Fruit fly (Drosophila melanogaster): ENCODE data around the gene CG8087.

The CG8087 gene

DNA sequence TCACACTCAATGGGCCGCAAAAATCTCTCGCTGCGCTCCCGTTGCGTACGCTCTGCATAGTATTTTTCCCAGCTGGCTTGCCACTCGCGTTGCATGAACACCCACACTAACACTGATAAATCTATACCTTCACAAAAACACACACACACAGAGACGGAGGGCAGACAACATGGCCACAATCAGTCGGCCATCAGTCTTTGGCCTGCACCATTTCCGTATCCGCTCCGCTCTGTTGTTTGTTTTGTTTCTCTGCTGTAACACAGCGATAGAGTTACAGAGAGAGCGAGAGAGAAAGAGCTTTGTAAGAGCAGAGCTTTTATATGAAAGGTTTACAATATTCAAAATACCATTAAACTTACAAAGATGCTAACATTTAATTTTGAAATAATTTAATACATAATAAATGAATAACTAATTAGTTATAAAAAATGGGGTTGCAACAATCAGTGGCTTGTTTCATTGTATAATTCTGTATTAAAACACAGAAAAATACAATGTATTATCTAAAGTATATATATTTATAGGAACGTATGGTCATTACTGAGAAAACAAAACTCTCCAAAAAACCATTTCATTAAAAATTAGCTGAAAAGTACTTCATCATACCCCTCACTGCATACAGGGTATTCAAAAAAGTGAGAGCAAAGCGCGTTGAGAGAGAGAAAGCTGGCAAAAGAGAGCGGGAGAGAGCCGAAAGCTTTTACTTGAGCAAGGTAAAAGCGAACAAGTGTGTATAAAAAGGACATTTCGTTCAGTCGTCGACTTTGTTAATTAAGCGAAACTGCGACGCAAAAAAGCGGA, 44.5 kb upstream of the CG8087 start, which contains the start of gene CG14853 (continued):
- peak; percentile 67 for TF ChIP-seq Ets96B (tag; optimal IDR thresholded peaks at IDR 0.05)
- TF ChIP-seq Eip93F (GFP tag; optimal IDR thresholded peaks at IDR 0.05), result no peak
- TF ChIP-seq salr (GFP tag; optimal IDR thresholded peaks at IDR 0.05), result peak; percentile 5 to 53
- no peak for TF ChIP-seq fd85E (GFP tag; optimal IDR thresholded peaks at IDR 0.05)
- peak; percentile 79 for TF ChIP-seq CG8119 (GFP tag; IDR thresholded peaks at IDR 0.05)
- TF ChIP-seq spab (GFP tag; optimal IDR thresholded peaks at IDR 0.05), result no peak
- no peak for TF ChIP-seq dac (GFP tag; optimal IDR thresholded peaks at IDR 0.05)
- TF ChIP-seq fd59A (GFP tag; optimal IDR thresholded peaks at IDR 0.05), result peak; percentile 20
- no peak for TF ChIP-seq CG6854 (GFP tag; optimal IDR thresholded peaks at IDR 0.05)
- no peak for TF ChIP-seq Ets21C (GFP tag; optimal IDR thresholded peaks at IDR 0.05)
- TF ChIP-seq pdm3 (GFP tag; optimal IDR thresholded peaks at IDR 0.05), result peak; percentile 33
- peak; percentile 73 for TF ChIP-seq OdsH (GFP tag; optimal IDR thresholded peaks at IDR 0.05)
- peak; percentile 47 for TF ChIP-seq CG8632 (GFP tag; optimal IDR thresholded peaks at IDR 0.05)

DNA sequence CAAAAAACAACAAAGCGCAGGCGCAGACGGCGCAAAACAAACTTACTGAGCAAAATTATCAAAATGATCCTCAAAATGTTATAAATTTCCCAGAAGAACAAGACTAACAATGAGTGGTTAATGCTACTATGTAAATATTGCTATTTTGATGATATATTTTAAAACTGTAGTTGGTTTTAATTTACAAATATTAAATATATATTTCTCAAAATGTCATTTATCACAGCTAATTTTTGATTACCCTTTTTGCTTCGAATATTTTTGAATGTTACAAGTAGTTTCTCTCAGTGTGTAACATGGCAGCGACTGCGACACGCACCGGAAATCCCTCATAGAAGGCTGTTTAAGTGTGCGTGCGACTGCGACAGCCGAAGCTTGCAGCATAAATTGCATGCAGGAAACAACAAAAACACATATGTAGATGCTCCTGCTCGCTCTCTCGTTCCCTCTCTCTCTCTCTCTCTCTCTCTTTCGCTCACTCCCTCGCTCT, 33.4 kb upstream of the CG8087 start:
- TF ChIP-seq Ets96B (tag; optimal IDR thresholded peaks at IDR 0.05) (peak; percentile 61), Hr38 (GFP tag; optimal IDR thresholded peaks at IDR 0.05) (no peak), fkh (GFP tag; optimal IDR thresholded peaks at IDR 0.05) (no peak), acj6 (GFP tag; optimal IDR thresholded peaks at IDR 0.05) (peak; percentile 42), Met (GFP tag; optimal IDR thresholded peaks at IDR 0.05) (no peak), CG32006 (GFP tag; optimal IDR thresholded peaks at IDR 0.05) (peak; percentile 58), Sox102F (GFP tag; optimal IDR thresholded peaks at IDR 0.05) (no peak), Smox (GFP tag; optimal IDR thresholded peaks at IDR 0.05) (no peak), CG6808 (GFP tag; optimal IDR thresholded peaks at IDR 0.05) (peak; percentile 56), cyc (GFP tag; optimal IDR thresholded peaks at IDR 0.05) (no peak), CG6792 (GFP tag; optimal IDR thresholded peaks at IDR 0.05) (peak; percentile 34), Hr39 (GFP tag; optimal IDR thresholded peaks at IDR 0.05) (no peak), pdm3 (GFP tag; optimal IDR thresholded peaks at IDR 0.05) (peak; percentile 40), salr (GFP tag; optimal IDR thresholded peaks at IDR 0.05) (peak in 1 of 2 experiments; percentile 21), CG6854 (GFP tag; optimal IDR thresholded peaks at IDR 0.05) (no peak), CG3919 (GFP tag; optimal IDR thresholded peaks at IDR 0.05) (peak; percentile 49), Eip75B (GFP tag; optimal IDR thresholded peaks at IDR 0.05) (peak; percentile 25), esn (GFP tag; optimal IDR thresholded peaks at IDR 0.05) (no peak), CG16779 (tag; optimal IDR thresholded peaks at IDR 0.05) (no peak), svp (GFP tag) (peak; percentile 9), CG6276 (GFP tag; optimal IDR thresholded peaks at IDR 0.05) (peak; percentile 13), Lpt (GFP tag; optimal IDR thresholded peaks at IDR 0.05) (no peak), Hr4 (GFP tag; optimal IDR thresholded peaks at IDR 0.05) (peak; percentile 34), Sox15 (GFP tag; optimal IDR thresholded peaks at IDR 0.05) (no peak), net (GFP tag; optimal IDR thresholded peaks at IDR 0.05) (no peak), Eip93F (GFP tag; optimal IDR thresholded peaks at IDR 0.05) (no peak), CG1621 (tag; optimal IDR thresholded peaks at IDR 0.05) (peak; percentile 35), CG9139 (GFP tag; optimal IDR thresholded peaks at IDR 0.05) (no peak), CG4318 (GFP tag; optimal IDR thresholded peaks at IDR 0.05) (no peak), CG8119 (GFP tag; IDR thresholded peaks at IDR 0.05) (peak; percentile 55; the same call in 1 of the 3 replicates), CG10631 (GFP tag; optimal IDR thresholded peaks at IDR 0.05) (peak; percentile 55), CG3032 (tag; optimal IDR thresholded peaks at IDR 0.05) (peak; percentile 66), CG11294 (GFP tag; IDR thresholded peaks at IDR 0.05) (no peak), CG7368 (GFP tag; optimal IDR thresholded peaks at IDR 0.05) (no peak), dac (GFP tag; optimal IDR thresholded peaks at IDR 0.05) (no peak), fd85E (GFP tag; optimal IDR thresholded peaks at IDR 0.05) (no peak), CG31627 (GFP tag; optimal IDR thresholded peaks at IDR 0.05) (no peak), Gug (GFP tag; IDR thresholded peaks at IDR 0.05) (peak; percentile 35; the same call in 1 of the 2 replicates), eg (GFP tag; IDR thresholded peaks at IDR 0.05) (peak; percentile 66), CG11902 (GFP tag; optimal IDR thresholded peaks at IDR 0.05) (no peak), dsx (GFP tag; optimal IDR thresholded peaks at IDR 0.05; ENCODE audit: poor library complexity, severe bottlenecking) (peak; percentile 42), achi (GFP tag; optimal IDR thresholded peaks at IDR 0.05) (peak; percentile 44)

Data from whole organism, prepupa.